Worm (Caenorhabditis elegans): ENCODE results near the gene csa-1.

DNA sequence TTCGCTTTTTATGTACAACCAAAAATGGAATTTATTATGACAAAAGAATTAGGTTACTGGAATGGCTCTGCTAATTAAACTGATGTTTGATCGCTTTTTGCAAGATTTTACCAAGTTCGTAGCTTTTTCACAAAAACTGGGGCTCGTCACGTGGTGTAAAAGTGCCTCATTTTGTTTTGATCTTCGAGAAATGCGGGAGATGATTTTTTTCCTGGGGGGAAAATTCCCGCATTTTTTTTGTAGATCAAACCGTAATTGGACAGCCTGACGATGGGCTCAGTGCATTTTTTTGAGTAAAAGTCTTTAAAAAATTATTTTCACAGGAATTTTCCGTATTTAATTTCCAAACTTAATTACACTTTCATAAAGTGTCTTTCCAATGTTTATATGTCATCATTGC is 30.4 kb downstream of the csa-1 start:
- TF ChIP-seq elt-1 (tag; optimal IDR thresholded peaks at IDR 0.05; ENCODE audit: borderline replicate concordance, insufficient read depth), result no peak
- no peak for TF ChIP-seq nhr-2 (tag; optimal IDR thresholded peaks at IDR 0.05)
- no peak for TF ChIP-seq nhr-76 (tag; optimal IDR thresholded peaks at IDR 0.05)
- TF ChIP-seq ztf-11 (tag; optimal IDR thresholded peaks at IDR 0.05), result no peak
- no peak for TF ChIP-seq ces-1 (GFP tag; optimal IDR thresholded peaks at IDR 0.05)
- no peak for TF ChIP-seq elt-3 (tag; optimal IDR thresholded peaks at IDR 0.05)
- TF ChIP-seq pha-4 (tag; optimal IDR thresholded peaks at IDR 0.05), result no peak
- no peak for TF ChIP-seq snpc-4 (tag; optimal IDR thresholded peaks at IDR 0.05)
- TF ChIP-seq mep-1 (tag; optimal IDR thresholded peaks at IDR 0.05), result no peak
- no peak for TF ChIP-seq sptf-1 (tag; optimal IDR thresholded peaks at IDR 0.05)
- TF ChIP-seq unc-39 (tag; optimal IDR thresholded peaks at IDR 0.05), result no peak
- no peak for TF ChIP-seq unc-62 (GFP tag; optimal IDR thresholded peaks at IDR 0.05)
- no peak for TF ChIP-seq nhr-237 (tag; optimal IDR thresholded peaks at IDR 0.05)
- TF ChIP-seq blmp-1 (tag; optimal IDR thresholded peaks at IDR 0.05), result no peak
